Worm (Caenorhabditis elegans) whole organism, L1 larva: ENCODE results near the gene idpp-13.

Source experiments
- C16A3.4 ChIP-seq: fragments of 150-350 bp; optimal IDR thresholded peaks from 2 replicates; lab custom pipeline; 2014; ENCODE audit warnings: missing biosample characterization, missing genetic modification characterization
- C34B4.2 ChIP-seq: sonication (generic microtip); optimal IDR thresholded peaks from 2 replicates; lab custom pipeline; 2017; ENCODE audit warnings: mild to moderate bottlenecking, missing genetic modification characterization, missing compliant biosample characterization
- F16B12.6 ChIP-seq: fragments of 150-350 bp; optimal IDR thresholded peaks from 2 replicates; lab custom pipeline; 2014; ENCODE audit warnings: missing biosample characterization, missing genetic modification characterization
- Y116A8C.19 ChIP-seq: sonication (generic microtip); optimal IDR thresholded peaks from 2 replicates; lab custom pipeline; 2016; ENCODE audit warnings: missing compliant biosample characterization, missing genetic modification characterization, borderline replicate concordance
- alr-1 ChIP-seq: fragments of 200-800 bp; sonication (Bioruptor generic); optimal IDR thresholded peaks from 2 replicates; lab custom pipeline; 2018; ENCODE audit warnings: borderline replicate concordance, mild to moderate bottlenecking, missing genetic modification characterization, missing compliant biosample characterization
- ama-1 ChIP-seq: fragments of 150-350 bp; optimal IDR thresholded peaks from 2 replicates; lab custom pipeline; 2014
- blmp-1 ChIP-seq: fragments of 150-350 bp; optimal IDR thresholded peaks from 2 replicates; lab custom pipeline; 2014; ENCODE audit warnings: missing biosample characterization, missing genetic modification characterization
- ceh-63 ChIP-seq: fragments of 200-800 bp; sonication (Bioruptor generic); optimal IDR thresholded peaks from 2 replicates; lab custom pipeline; 2018; ENCODE audit warnings: mild to moderate bottlenecking, missing genetic modification characterization, missing compliant biosample characterization
- ceh-88 ChIP-seq: fragments of 200-800 bp; sonication (Bioruptor generic); IDR thresholded peaks from 2 replicates; pipeline ENCODE4 v1.3.6; 2022; ENCODE audit warnings: missing genetic modification characterization, missing compliant biosample characterization
- ceh-90 ChIP-seq: sonication (generic microtip); optimal IDR thresholded peaks from 2 replicates; lab custom pipeline; 2016; ENCODE audit warnings: missing genetic modification characterization, missing compliant biosample characterization
- ces-1 ChIP-seq: fragments of 150-350 bp; optimal IDR thresholded peaks from 2 replicates; lab custom pipeline; 2014; ENCODE audit warnings: missing biosample characterization, missing genetic modification reagents, missing genetic modification characterization
- dpl-1 ChIP-seq, 3 experiments: fragments of 150-350 bp in 2 of 3; sonication (generic microtip) in 1 of 3; optimal IDR thresholded peaks; 2 replicates each; lab custom pipeline; 2014 to 2017; ENCODE audit warnings: missing biosample characterization in 3 of 3, missing genetic modification characterization in 3 of 3, missing genetic modification reagents in 3 of 3
- dsc-1 ChIP-seq: sonication (generic microtip); optimal IDR thresholded peaks from 2 replicates; lab custom pipeline; 2016; ENCODE audit warnings: mild to moderate bottlenecking, missing genetic modification characterization, missing compliant biosample characterization
- efl-1 ChIP-seq, 4 experiments: fragments of 150-350 bp; optimal IDR thresholded peaks in 3 of 4; peaks in 1 of 4; 1 replicate in 1 of 4; 2 replicates in 3 of 4; lab custom pipeline; 2014; ENCODE audit warnings: missing biosample characterization in 2 of 4, missing genetic modification characterization in 2 of 4, missing genetic modification reagents in 2 of 4
- efl-3 ChIP-seq: fragments of 200-800 bp; sonication (Bioruptor generic); optimal IDR thresholded peaks from 2 replicates; lab custom pipeline; 2018; ENCODE audit warnings: mild to moderate bottlenecking, missing genetic modification characterization, missing compliant biosample characterization
- egl-13 ChIP-seq: sonication (generic microtip); optimal IDR thresholded peaks from 2 replicates; lab custom pipeline; 2016; ENCODE audit warnings: missing genotype, missing genetic modification reagents, missing genetic modification characterization, missing compliant biosample characterization
- elt-2 ChIP-seq: sonication (generic microtip); optimal IDR thresholded peaks from 2 replicates; lab custom pipeline; 2016; ENCODE audit warnings: missing genetic modification characterization, mild to moderate bottlenecking, inconsistent platforms, missing compliant biosample characterization, missing genetic modification reagents
- elt-3 ChIP-seq, 6 experiments: fragments of 150-350 bp in 1 of 6; sonication (generic microtip); optimal IDR thresholded peaks; 2 replicates each; lab custom pipeline; 2017 to 2018; ENCODE audit warnings: missing biosample characterization in 6 of 6, missing genetic modification characterization in 6 of 6, inconsistent platforms in 1 of 6
- fkh-10 ChIP-seq: sonication (generic microtip); optimal IDR thresholded peaks from 2 replicates; lab custom pipeline; 2017; ENCODE audit warnings: missing biosample characterization, missing genetic modification reagents, missing genetic modification characterization
- fkh-8 ChIP-seq: sonication (generic microtip); optimal IDR thresholded peaks from 2 replicates; lab custom pipeline; 2016; ENCODE audit warnings: mild to moderate bottlenecking, missing genetic modification characterization, missing compliant biosample characterization
- fos-1 ChIP-seq: fragments of 150-350 bp; optimal IDR thresholded peaks from 2 replicates; lab custom pipeline; 2014; ENCODE audit warnings: missing biosample characterization, missing genetic modification characterization
- hlh-17 ChIP-seq: fragments of 200-800 bp; sonication (Bioruptor generic); optimal IDR thresholded peaks from 2 replicates; lab custom pipeline; 2018; ENCODE audit warnings: missing genetic modification characterization, mild to moderate bottlenecking, missing compliant biosample characterization, moderate library complexity, borderline replicate concordance
- irx-1 ChIP-seq: sonication (generic microtip); optimal IDR thresholded peaks from 2 replicates; lab custom pipeline; 2016; ENCODE audit warnings: missing genetic modification characterization, missing compliant biosample characterization
- jun-1 ChIP-seq: fragments of 150-350 bp; optimal IDR thresholded peaks from 2 replicates; lab custom pipeline; 2014; ENCODE audit warnings: missing biosample characterization, missing genetic modification reagents, missing genetic modification characterization
- lin-14 ChIP-seq: fragments of 200-800 bp; sonication (Bioruptor generic); optimal IDR thresholded peaks from 2 replicates; lab custom pipeline; 2018; ENCODE audit warnings: mild to moderate bottlenecking, missing genetic modification characterization, moderate library complexity, missing compliant biosample characterization
- lin-35 ChIP-seq, 2 experiments: fragments of 150-350 bp; optimal IDR thresholded peaks; 2 replicates each; lab custom pipeline; 2014; ENCODE audit warnings: missing biosample characterization in 2 of 2, missing genetic modification characterization in 2 of 2, missing genetic modification reagents in 2 of 2
- lin-39 ChIP-seq: fragments of 150-350 bp; optimal IDR thresholded peaks from 2 replicates; lab custom pipeline; 2014; ENCODE audit warnings: missing biosample characterization, missing genetic modification reagents, missing genetic modification characterization
- lir-3 ChIP-seq: sonication (generic microtip); optimal IDR thresholded peaks from 2 replicates; lab custom pipeline; 2016; ENCODE audit warnings: mild to moderate bottlenecking, missing genetic modification characterization, moderate library complexity, missing compliant biosample characterization; ENCODE audit not compliant: poor library complexity
- lsy-2 ChIP-seq, 2 experiments: fragments of 150-350 bp; optimal IDR thresholded peaks; 2 replicates each; lab custom pipeline; 2014; ENCODE audit warnings: missing biosample characterization in 2 of 2, missing genetic modification characterization in 2 of 2
- mab-9 ChIP-seq: fragments of 200-800 bp; sonication (Bioruptor generic); IDR thresholded peaks from 2 replicates; pipeline ENCODE4 v1.3.6; 2022; ENCODE audit warnings: missing genetic modification reagents, missing genetic modification characterization, missing compliant biosample characterization
- nhr-11 ChIP-seq: fragments of 150-350 bp; optimal IDR thresholded peaks from 2 replicates; lab custom pipeline; 2014; ENCODE audit warnings: missing biosample characterization, missing genetic modification characterization
- nhr-12 ChIP-seq: sonication (generic microtip); optimal IDR thresholded peaks from 2 replicates; lab custom pipeline; 2017; ENCODE audit warnings: missing biosample characterization, missing genetic modification characterization
- nhr-237 ChIP-seq: fragments of 150-350 bp; optimal IDR thresholded peaks from 2 replicates; lab custom pipeline; 2014; ENCODE audit warnings: missing biosample characterization, missing genetic modification characterization
- nhr-47 ChIP-seq: sonication (generic microtip); optimal IDR thresholded peaks from 2 replicates; lab custom pipeline; 2016; ENCODE audit warnings: mild to moderate bottlenecking, missing genetic modification characterization, moderate library complexity, missing compliant biosample characterization
- nhr-76 ChIP-seq: sonication (generic microtip); optimal IDR thresholded peaks from 2 replicates; lab custom pipeline; 2017; ENCODE audit warnings: missing biosample characterization, missing genetic modification characterization
- nhr-77 ChIP-seq: fragments of 150-350 bp; optimal IDR thresholded peaks from 2 replicates; lab custom pipeline; 2014; ENCODE audit warnings: missing biosample characterization, missing genetic modification characterization
- nhr-84 ChIP-seq: sonication (generic microtip); optimal IDR thresholded peaks from 2 replicates; lab custom pipeline; 2017; ENCODE audit warnings: missing biosample characterization, missing genetic modification characterization
- nhr-85 ChIP-seq: sonication (generic microtip); peaks from one replicate; lab custom pipeline; 2016; ENCODE audit warnings: missing genetic modification characterization, inconsistent platforms, missing compliant biosample characterization
- pag-3 ChIP-seq: sonication (generic microtip); optimal IDR thresholded peaks from 2 replicates; lab custom pipeline; 2017; ENCODE audit warnings: missing genetic modification characterization, mild to moderate bottlenecking, missing compliant biosample characterization, antibody characterized with exemption, borderline replicate concordance; ENCODE audit not compliant: insufficient read depth
- pqm-1 ChIP-seq: sonication (generic microtip); optimal IDR thresholded peaks from 3 replicates; lab custom pipeline; 2017; ENCODE audit warnings: missing biosample characterization, missing genetic modification characterization
- rnt-1 ChIP-seq: sonication (generic microtip); optimal IDR thresholded peaks from 2 replicates; lab custom pipeline; 2016; ENCODE audit warnings: mild to moderate bottlenecking, missing genetic modification characterization, moderate library complexity, missing compliant biosample characterization
- skn-1 ChIP-seq: fragments of 150-350 bp; optimal IDR thresholded peaks from 2 replicates; lab custom pipeline; 2014; ENCODE audit warnings: missing biosample characterization, missing genetic modification characterization
- snu-23 ChIP-seq: sonication (generic microtip); optimal IDR thresholded peaks from 2 replicates; lab custom pipeline; 2016; ENCODE audit warnings: missing genetic modification characterization, missing compliant biosample characterization
- sox-4 ChIP-seq: sonication (generic microtip); optimal IDR thresholded peaks from 2 replicates; lab custom pipeline; 2016; ENCODE audit warnings: missing genetic modification characterization, missing compliant biosample characterization
- sup-37 ChIP-seq: fragments of 200-800 bp; sonication (Bioruptor generic); optimal IDR thresholded peaks from 2 replicates; lab custom pipeline; 2018; ENCODE audit warnings: mild to moderate bottlenecking, missing genetic modification characterization, missing compliant biosample characterization
- swsn-7 ChIP-seq: sonication (generic microtip); optimal IDR thresholded peaks from 2 replicates; lab custom pipeline; 2016; ENCODE audit warnings: missing genetic modification characterization, missing compliant biosample characterization
- unc-62 ChIP-seq: fragments of 150-350 bp; optimal IDR thresholded peaks from 2 replicates; lab custom pipeline; 2014; ENCODE audit warnings: missing biosample characterization, missing genetic modification reagents, missing genetic modification characterization
- unc-86 ChIP-seq: sonication (generic microtip); optimal IDR thresholded peaks from 2 replicates; lab custom pipeline; 2016; ENCODE audit warnings: missing genetic modification characterization, missing compliant biosample characterization
- vab-15 ChIP-seq: sonication (generic microtip); optimal IDR thresholded peaks from 2 replicates; lab custom pipeline; 2017; ENCODE audit warnings: missing genotype, mild to moderate bottlenecking, missing genetic modification characterization, missing compliant biosample characterization
- zag-1 ChIP-seq: fragments of 150-350 bp; optimal IDR thresholded peaks from 2 replicates; lab custom pipeline; 2014; ENCODE audit warnings: missing biosample characterization, missing genetic modification characterization
- ztf-11 ChIP-seq, 2 experiments: sonication (generic microtip); optimal IDR thresholded peaks; 2 replicates each; lab custom pipeline; 2016 to 2017; ENCODE audit warnings: missing genetic modification characterization in 2 of 2, missing biosample characterization in 1 of 2, missing compliant biosample characterization in 1 of 2
- ztf-4 ChIP-seq: fragments of 150-350 bp; optimal IDR thresholded peaks from 2 replicates; lab custom pipeline; 2014; ENCODE audit warnings: missing biosample characterization, missing genetic modification characterization

idpp-13 gene

DNA sequence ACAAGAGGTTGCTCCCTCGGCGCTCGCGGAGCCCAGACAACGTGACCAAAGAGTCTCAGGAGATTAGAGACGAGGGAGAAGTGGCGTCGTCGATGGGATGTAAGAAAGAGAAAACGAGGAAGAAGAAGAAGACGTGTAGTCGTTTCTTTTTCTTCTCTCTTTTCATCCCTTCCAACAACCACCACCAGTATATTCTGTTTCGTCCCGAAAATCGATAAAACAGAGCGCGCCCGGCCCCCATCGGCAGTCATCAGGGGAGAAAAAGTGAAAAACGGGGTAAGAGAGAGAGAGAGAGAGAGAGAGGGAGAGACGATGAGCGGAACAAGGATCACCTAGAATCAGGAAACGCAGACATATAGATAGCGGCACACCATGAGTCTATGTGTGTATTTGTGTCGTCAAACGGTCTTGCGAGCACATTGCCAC lies 28.9 kb downstream of the idpp-13 start (continued):
- TF ChIP-seq blmp-1 (tag; lab: Kevin White, UChicago) = peak; percentile 97
- no peak for TF ChIP-seq pqm-1
- TF ChIP-seq alr-1 (tag; lab: Kevin White, UChicago) = no peak
- TF ChIP-seq ces-1 (GFP tag; lab: Kevin White, UChicago) = no peak
- TF ChIP-seq ztf-4 (tag; lab: Kevin White, UChicago) = no peak
- no peak for TF ChIP-seq efl-3 (GFP tag; lab: Kevin White, UChicago)
- TF ChIP-seq dpl-1 (GFP tag; optimal IDR thresholded peaks at IDR 0.05; lab: Kevin White, UChicago) = peak; percentile 11 to 45 (median 18)
- TF ChIP-seq lin-39 (tag; lab: Kevin White, UChicago) = no peak
- peak; percentile 96 for TF ChIP-seq lin-14 (GFP tag; lab: Kevin White, UChicago)
- no peak; the same call in 1 of the 2 replicates for TF ChIP-seq ceh-88
- peak; percentile 37 for TF ChIP-seq irx-1 (tag; lab: Kevin White, UChicago)
- TF ChIP-seq nhr-237 (tag; lab: Kevin White, UChicago) = no peak
- peak in 2 of 6 experiments; percentile 14 to 52 for TF ChIP-seq elt-3 (tag; optimal IDR thresholded peaks at IDR 0.05; lab: Kevin White, UChicago)
- no peak for TF ChIP-seq unc-62
- peak; percentile 87 for TF ChIP-seq unc-86 (tag; lab: Kevin White, UChicago)
- TF ChIP-seq vab-15 (tag; lab: Kevin White, UChicago) = no peak
- no peak for TF ChIP-seq nhr-84 (tag; lab: Kevin White, UChicago)
- peak; percentile 86 for TF ChIP-seq swsn-7 (tag; lab: Kevin White, UChicago)
- peak; percentile 40 for TF ChIP-seq C16A3.4 (tag; lab: Kevin White, UChicago)
- no peak for TF ChIP-seq nhr-12 (tag; lab: Kevin White, UChicago)
- TF ChIP-seq ama-1 (lab: Kevin White, UChicago) = no peak
- peak; percentile 84 for TF ChIP-seq nhr-85 (tag; lab: Kevin White, UChicago)
- peak; percentile 2 for TF ChIP-seq ceh-63 (GFP tag; lab: Kevin White, UChicago)
- TF ChIP-seq ztf-11 (tag; optimal IDR thresholded peaks at IDR 0.05; lab: Kevin White, UChicago) = peak in 1 of 2 experiments; percentile 60
- peak; percentile 26 for TF ChIP-seq fos-1 (tag; lab: Kevin White, UChicago)
- TF ChIP-seq nhr-76 (tag; lab: Kevin White, UChicago) = no peak
- peak; percentile 56 for TF ChIP-seq skn-1
- peak; percentile 44 for TF ChIP-seq zag-1
- TF ChIP-seq F16B12.6 (tag; lab: Kevin White, UChicago) = peak; percentile 4
- no peak for TF ChIP-seq pag-3 (tag; lab: Kevin White, UChicago)
- peak; percentile 77 for TF ChIP-seq jun-1 (tag; lab: Kevin White, UChicago)
- peak; percentile 4 for TF ChIP-seq nhr-11 (tag; lab: Kevin White, UChicago)
- no peak for TF ChIP-seq hlh-17 (GFP tag; lab: Kevin White, UChicago)
- TF ChIP-seq lir-3 (tag; lab: Kevin White, UChicago) = peak; percentile 40
- TF ChIP-seq dsc-1 (tag; lab: Kevin White, UChicago) = peak; percentile 49
- TF ChIP-seq efl-1 (optimal IDR thresholded peaks at IDR 0.05; lab: Kevin White, UChicago) = peak; percentile 63 to 74
- TF ChIP-seq efl-1 (GFP tag; optimal IDR thresholded peaks at IDR 0.05 in 1 of 2; lab: Kevin White, UChicago) = peak; percentile 12 to 93
- no peak for TF ChIP-seq Y116A8C.19 (tag; lab: Kevin White, UChicago)
- TF ChIP-seq fkh-10 (GFP tag; lab: Kevin White, UChicago) = peak; percentile 90
- TF ChIP-seq elt-2 (tag; lab: Kevin White, UChicago) = no peak
- TF ChIP-seq lsy-2 (tag; optimal IDR thresholded peaks at IDR 0.05; lab: Kevin White, UChicago) = peak; percentile 62 to 76
- peak; percentile 49 for TF ChIP-seq sox-4 (tag; lab: Kevin White, UChicago)
- peak; percentile 40 for TF ChIP-seq nhr-77 (tag; lab: Kevin White, UChicago)
- TF ChIP-seq snu-23 (GFP tag; lab: Kevin White, UChicago) = peak; percentile 85
- TF ChIP-seq sup-37 (GFP tag; lab: Kevin White, UChicago) = no peak
- peak; percentile 90 for TF ChIP-seq fkh-8 (tag; lab: Kevin White, UChicago)
- peak; percentile 79 for TF ChIP-seq egl-13 (tag; lab: Kevin White, UChicago)
- TF ChIP-seq C34B4.2 = no peak
- no peak for TF ChIP-seq ceh-90 (tag; lab: Kevin White, UChicago)
- peak; percentile 49 to 50 for TF ChIP-seq lin-35 (GFP tag; optimal IDR thresholded peaks at IDR 0.05; lab: Kevin White, UChicago)
- peak; percentile 48; the same call in 1 of the 2 replicates for TF ChIP-seq mab-9 (GFP tag; lab: Robert Waterston, UW)
- peak; percentile 75 for TF ChIP-seq rnt-1 (tag; lab: Kevin White, UChicago)
- peak; percentile 84 for TF ChIP-seq nhr-47 (tag; lab: Kevin White, UChicago)
